Worm (Caenorhabditis elegans) whole organism, L3 larva: ENCODE results near the gene plp-2.

Experiments
- R02D3.7 ChIP-seq: fragments of 150-350 bp; optimal IDR thresholded peaks from 2 replicates; lab custom pipeline; 2014; ENCODE audit warnings: missing biosample characterization, missing genetic modification characterization
- ZK546.5 ChIP-seq: sonication (generic microtip); optimal IDR thresholded peaks from 2 replicates; lab custom pipeline; 2017; ENCODE audit warnings: missing biosample characterization, missing genetic modification characterization
- ceh-82 ChIP-seq: fragments of 150-350 bp; optimal IDR thresholded peaks from 2 replicates; lab custom pipeline; 2014; ENCODE audit warnings: missing biosample characterization, missing genetic modification characterization
- fkh-10 ChIP-seq: sonication (generic microtip); optimal IDR thresholded peaks from 2 replicates; lab custom pipeline; 2017; ENCODE audit warnings: missing biosample characterization, missing genetic modification reagents, missing genetic modification characterization
- lsy-12 ChIP-seq: sonication (generic microtip); optimal IDR thresholded peaks from 2 replicates; lab custom pipeline; 2016; ENCODE audit warnings: mild to moderate bottlenecking, missing genetic modification characterization, missing compliant biosample characterization
- nhr-11 ChIP-seq: fragments of 150-350 bp; optimal IDR thresholded peaks from 2 replicates; lab custom pipeline; 2014; ENCODE audit warnings: missing biosample characterization, missing genetic modification characterization
- nhr-77 ChIP-seq: fragments of 150-350 bp; optimal IDR thresholded peaks from 2 replicates; lab custom pipeline; 2014; ENCODE audit warnings: missing biosample characterization, missing genetic modification characterization
- pha-4 ChIP-seq: fragments of 150-350 bp; optimal IDR thresholded peaks from 2 replicates; lab custom pipeline; 2014; ENCODE audit warnings: missing biosample characterization, missing genetic modification reagents, missing genetic modification characterization
- snpc-4 ChIP-seq: fragments of 150-350 bp; optimal IDR thresholded peaks from 2 replicates; lab custom pipeline; 2014; ENCODE audit warnings: missing biosample characterization, missing genetic modification characterization

- TF ChIP-seq nhr-77 (no peak), fkh-10 (no peak), nhr-11 (no peak), lsy-12 (tag; lab: Kevin White, UChicago) (no peak), pha-4 (tag; lab: Kevin White, UChicago) (no peak), ZK546.5 (tag; lab: Kevin White, UChicago) (no peak), R02D3.7 (no peak), ceh-82 (tag; lab: Kevin White, UChicago) (no peak), snpc-4 (tag; lab: Kevin White, UChicago) (no peak)
Measured at ce11 chrX:14979388-14979787, 3.2 kb downstream of the plp-2 start, which contains the start of gene emre-1.
